ENCODE assay signal across 3 worm cellular contexts in the genomic region with DNA sequence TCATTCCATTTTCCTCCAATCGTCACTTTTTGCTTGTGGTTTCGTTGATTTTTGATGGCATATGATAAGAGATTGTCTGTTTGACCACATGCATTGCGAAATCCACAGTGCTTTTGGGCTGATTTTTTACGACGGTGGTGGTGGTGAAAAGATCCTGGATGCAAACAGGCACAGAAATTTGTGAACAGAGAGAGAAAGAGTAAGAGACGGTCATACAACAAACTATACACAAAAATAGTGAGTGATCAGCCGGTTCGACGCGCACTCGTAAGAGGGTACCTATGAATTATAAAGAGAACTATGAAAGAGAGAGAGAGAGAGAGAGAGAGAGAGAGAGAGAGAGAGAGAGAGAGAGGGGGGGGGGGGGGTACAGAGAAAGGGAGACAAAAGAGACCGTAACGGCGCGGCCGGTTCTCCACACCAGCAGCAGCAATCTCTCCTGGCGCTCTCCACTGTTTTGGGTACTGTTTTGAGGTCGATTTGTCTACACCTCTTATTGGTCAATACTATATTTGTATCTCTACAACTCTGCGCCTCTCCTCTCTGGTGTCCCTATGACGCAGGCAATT.
TF ChIP-seq lines count a peak whose summit lies in the region.

No protein-coding gene starts in this region.

TF ChIP-seq in whole organism, L1 larva, 84 proteins besides CTCF, POLR2A, EP300 and RAD21 (continued from another document and continues in another):
- TF ChIP-seq nhr-47 (tag; optimal IDR thresholded peaks at IDR 0.05; lab: Kevin White, UChicago) (peak; percentile 59), snu-23 (GFP tag; optimal IDR thresholded peaks at IDR 0.05; lab: Kevin White, UChicago) (peak; percentile 76), blmp-1 (tag; optimal IDR thresholded peaks at IDR 0.05; lab: Kevin White, UChicago) (peak; percentile 50), nhr-28 (tag; optimal IDR thresholded peaks at IDR 0.05; lab: Kevin White, UChicago) (no peak), ceh-88 (GFP tag; IDR thresholded peaks at IDR 0.05; lab: Robert Waterston, UW) (no peak), hlh-4 (tag; optimal IDR thresholded peaks at IDR 0.05; lab: Kevin White, UChicago) (no peak), efl-1 (optimal IDR thresholded peaks at IDR 0.05; lab: Kevin White, UChicago) (peak; percentile 42 to 43), efl-1 (GFP tag; optimal IDR thresholded peaks at IDR 0.05 in 1 of 2; lab: Kevin White, UChicago) (peak in 1 of 2 experiments; percentile 91), tbx-2 (tag; optimal IDR thresholded peaks at IDR 0.05; lab: Kevin White, UChicago) (peak; percentile 73), pqm-1 (tag; optimal IDR thresholded peaks at IDR 0.05; lab: Kevin White, UChicago) (peak; percentile 20), ztf-4 (tag; optimal IDR thresholded peaks at IDR 0.05; lab: Kevin White, UChicago) (peak; percentile 33), rnt-1 (tag; optimal IDR thresholded peaks at IDR 0.05; lab: Kevin White, UChicago) (peak; percentile 2), nhr-90 (tag; optimal IDR thresholded peaks at IDR 0.05; lab: Kevin White, UChicago; ENCODE audit: poor library complexity) (peak; percentile 77), lin-13 (GFP tag; optimal IDR thresholded peaks at IDR 0.05; lab: Kevin White, UChicago) (peak; percentile 14), lin-35 (GFP tag; optimal IDR thresholded peaks at IDR 0.05; lab: Kevin White, UChicago) (peak; percentile 51 to 52), zip-4 (GFP tag; optimal IDR thresholded peaks at IDR 0.05; lab: Kevin White, UChicago) (peak; percentile 41), egl-27 (tag; optimal IDR thresholded peaks at IDR 0.05; lab: Kevin White, UChicago) (peak in 1 of 2 experiments; percentile 42), irx-1 (tag; optimal IDR thresholded peaks at IDR 0.05; lab: Kevin White, UChicago) (peak; percentile 1), nhr-77 (tag; optimal IDR thresholded peaks at IDR 0.05; lab: Kevin White, UChicago) (peak; percentile 66), C04F5.9 (tag; optimal IDR thresholded peaks at IDR 0.05; lab: Kevin White, UChicago) (no peak), nhr-85 (tag; lab: Kevin White, UChicago) (peak; percentile 100), F16B12.6 (tag; optimal IDR thresholded peaks at IDR 0.05; lab: Kevin White, UChicago) (no peak), swsn-7 (tag; optimal IDR thresholded peaks at IDR 0.05; lab: Kevin White, UChicago) (peak; percentile 59), hpl-2 (GFP tag; optimal IDR thresholded peaks at IDR 0.05; lab: Kevin White, UChicago) (peak; percentile 18), dsc-1 (tag; optimal IDR thresholded peaks at IDR 0.05; lab: Kevin White, UChicago) (no peak), ceh-8 (GFP tag; optimal IDR thresholded peaks at IDR 0.05; lab: Kevin White, UChicago) (peak; percentile 60), alr-1 (tag; optimal IDR thresholded peaks at IDR 0.05; lab: Kevin White, UChicago; ENCODE audit: borderline replicate concordance) (no peak), lin-39 (tag; optimal IDR thresholded peaks at IDR 0.05; lab: Kevin White, UChicago) (no peak), zag-1 (tag; optimal IDR thresholded peaks at IDR 0.05; lab: Kevin White, UChicago) (no peak), nhr-71 (tag; optimal IDR thresholded peaks at IDR 0.05; lab: Kevin White, UChicago) (peak; percentile 83), efl-3 (GFP tag; optimal IDR thresholded peaks at IDR 0.05; lab: Kevin White, UChicago) (no peak), ceh-82 (tag; optimal IDR thresholded peaks at IDR 0.05; lab: Kevin White, UChicago) (no peak), unc-130 (tag; optimal IDR thresholded peaks at IDR 0.05; lab: Kevin White, UChicago) (no peak), lin-14 (GFP tag; optimal IDR thresholded peaks at IDR 0.05; lab: Kevin White, UChicago) (peak; percentile 88), vab-15 (tag; optimal IDR thresholded peaks at IDR 0.05; lab: Kevin White, UChicago) (peak; percentile 4), ceh-63 (GFP tag; optimal IDR thresholded peaks at IDR 0.05; lab: Kevin White, UChicago) (no peak), jun-1 (tag; optimal IDR thresholded peaks at IDR 0.05; lab: Kevin White, UChicago) (peak; percentile 26), nhr-84 (tag; optimal IDR thresholded peaks at IDR 0.05; lab: Kevin White, UChicago) (no peak), mab-9 (GFP tag; IDR thresholded peaks at IDR 0.05; lab: Robert Waterston, UW) (no peak), xbp-1 (tag; optimal IDR thresholded peaks at IDR 0.05; lab: Kevin White, UChicago) (peak; percentile 40), nhr-20 (tag; optimal IDR thresholded peaks at IDR 0.05; lab: Kevin White, UChicago) (peak; percentile 86), elt-2 (tag; optimal IDR thresholded peaks at IDR 0.05; lab: Kevin White, UChicago) (peak; percentile 87)

TF ChIP-seq in whole organism, L3 larva, 47 proteins besides CTCF, POLR2A, EP300 and RAD21 (continued from another document):
- no peak for TF ChIP-seq nhr-77 (tag; optimal IDR thresholded peaks at IDR 0.05; lab: Kevin White, UChicago)
- peak; percentile 79 for TF ChIP-seq nhr-25 (tag; optimal IDR thresholded peaks at IDR 0.05; lab: Kevin White, UChicago)
- TF ChIP-seq aly-2 (tag; optimal IDR thresholded peaks at IDR 0.05; lab: Kevin White, UChicago) = no peak

TF ChIP-seq in whole organism, young adult, 124 proteins besides CTCF, POLR2A, EP300 and RAD21 (continued from another document):
- TF ChIP-seq F57C9.4 (tag; optimal IDR thresholded peaks at IDR 0.05; lab: Kevin White, UChicago) = no peak
- TF ChIP-seq nhr-80 (tag; optimal IDR thresholded peaks at IDR 0.05; lab: Kevin White, UChicago) = peak; percentile 84
- peak; percentile 46 for TF ChIP-seq gei-17 (GFP tag; optimal IDR thresholded peaks at IDR 0.05; lab: Kevin White, UChicago)
- TF ChIP-seq lin-26 (GFP tag; IDR thresholded peaks at IDR 0.05; lab: Robert Waterston, UW) = no peak
- TF ChIP-seq ceh-91 (GFP tag; IDR thresholded peaks at IDR 0.05; lab: Robert Waterston, UW) = no peak
- TF ChIP-seq lir-1 (GFP tag; conservative IDR thresholded peaks at IDR 0.05; lab: Robert Waterston, UW) = no peak
- no peak for TF ChIP-seq madf-10 (tag; optimal IDR thresholded peaks at IDR 0.05; lab: Kevin White, UChicago)
- no peak for TF ChIP-seq ceh-40 (GFP tag; IDR thresholded peaks at IDR 0.05; lab: Robert Waterston, UW)
- TF ChIP-seq hlh-12 (tag; optimal IDR thresholded peaks at IDR 0.05; lab: Kevin White, UChicago) = no peak
- TF ChIP-seq unc-130 (GFP tag; optimal IDR thresholded peaks at IDR 0.05; lab: Kevin White, UChicago) = no peak
- TF ChIP-seq ceh-79 (tag; optimal IDR thresholded peaks at IDR 0.05; lab: Kevin White, UChicago) = no peak
- TF ChIP-seq B0261.1 (tag; optimal IDR thresholded peaks at IDR 0.05; lab: Kevin White, UChicago) = no peak
- TF ChIP-seq lin-54 (GFP tag; optimal IDR thresholded peaks at IDR 0.05; lab: Kevin White, UChicago) = peak; percentile 31
- peak; percentile 55 for TF ChIP-seq lin-40 (tag; optimal IDR thresholded peaks at IDR 0.05; lab: Kevin White, UChicago)
- TF ChIP-seq nhr-179 (tag; optimal IDR thresholded peaks at IDR 0.05; lab: Kevin White, UChicago) = no peak
- TF ChIP-seq K11D2.4 (GFP tag; IDR thresholded peaks at IDR 0.05; lab: Robert Waterston, UW) = 0 out of 2 replicates have a peak, but pooled peaks have one; percentile 16
- peak; percentile 79 for TF ChIP-seq ztf-26 (tag; optimal IDR thresholded peaks at IDR 0.05; lab: Kevin White, UChicago)
- TF ChIP-seq ztf-28 (GFP tag; IDR thresholded peaks at IDR 0.05; lab: Robert Waterston, UW) = no peak
- peak; percentile 76 for TF ChIP-seq dox-1 (GFP tag; IDR thresholded peaks at IDR 0.05; lab: Robert Waterston, UW)
- TF ChIP-seq snpc-1.3 (tag; optimal IDR thresholded peaks at IDR 0.05; lab: Kevin White, UChicago; ENCODE audit: insufficient read depth) = no peak
- TF ChIP-seq bed-2 (GFP tag; IDR thresholded peaks at IDR 0.05; lab: Robert Waterston, UW) = no peak
- TF ChIP-seq nfya-1 (tag; optimal IDR thresholded peaks at IDR 0.05; lab: Kevin White, UChicago; ENCODE audit: borderline replicate concordance, insufficient read depth) = no peak
- no peak for TF ChIP-seq F22D6.2 (tag; optimal IDR thresholded peaks at IDR 0.05; lab: Kevin White, UChicago)
- TF ChIP-seq F49E8.2 (tag; optimal IDR thresholded peaks at IDR 0.05; lab: Kevin White, UChicago; ENCODE audit: insufficient read depth) = no peak
- no peak for TF ChIP-seq tbx-9 (tag; optimal IDR thresholded peaks at IDR 0.05; lab: Kevin White, UChicago; ENCODE audit: borderline replicate concordance)
- TF ChIP-seq dpl-1 (GFP tag; optimal IDR thresholded peaks at IDR 0.05; lab: Kevin White, UChicago) = no peak
- no peak for TF ChIP-seq ccch-3 (GFP tag; optimal IDR thresholded peaks at IDR 0.05; lab: Kevin White, UChicago)
- no peak for TF ChIP-seq F10E7.11 (tag; optimal IDR thresholded peaks at IDR 0.05; lab: Kevin White, UChicago)
- no peak for TF ChIP-seq hrde-1 (tag; optimal IDR thresholded peaks at IDR 0.05; lab: Kevin White, UChicago; ENCODE audit: borderline replicate concordance)
- peak; percentile 98 for TF ChIP-seq zfh-2 (GFP tag; conservative IDR thresholded peaks at IDR 0.05; lab: Robert Waterston, UW)
- TF ChIP-seq ceh-27 (GFP tag; optimal IDR thresholded peaks at IDR 0.05; lab: Kevin White, UChicago) = peak; percentile 62
- no peak for TF ChIP-seq lsy-27 (tag; optimal IDR thresholded peaks at IDR 0.05; lab: Kevin White, UChicago; ENCODE audit: borderline replicate concordance, insufficient read depth)
- TF ChIP-seq T26A5.8 (tag; optimal IDR thresholded peaks at IDR 0.05; lab: Kevin White, UChicago) = no peak
- peak in 1 of 2 experiments; percentile 22 for TF ChIP-seq let-607 (tag; optimal IDR thresholded peaks at IDR 0.05; lab: Kevin White, UChicago)
- TF ChIP-seq Y95B8A.8 (GFP tag; IDR thresholded peaks at IDR 0.05; lab: Robert Waterston, UW) = no peak
- TF ChIP-seq madf-8 (GFP tag; conservative IDR thresholded peaks at IDR 0.05; lab: Robert Waterston, UW) = no peak
- TF ChIP-seq Y53F4B.3 (GFP tag; IDR thresholded peaks at IDR 0.05; lab: Robert Waterston, UW) = no peak
- no peak for TF ChIP-seq him-1 (tag; optimal IDR thresholded peaks at IDR 0.05; lab: Kevin White, UChicago)
- no peak for TF ChIP-seq hlh-26 (GFP tag; conservative IDR thresholded peaks at IDR 0.05; lab: Robert Waterston, UW)
- no peak for TF ChIP-seq pha-4 (tag; optimal IDR thresholded peaks at IDR 0.05; lab: Kevin White, UChicago)
- TF ChIP-seq madf-3 (GFP tag; IDR thresholded peaks at IDR 0.05; lab: Robert Waterston, UW) = no peak
- peak; percentile 54 for TF ChIP-seq chd-7 (tag; optimal IDR thresholded peaks at IDR 0.05; lab: Kevin White, UChicago)
- peak; percentile 67 for TF ChIP-seq mcd-1 (GFP tag; IDR thresholded peaks at IDR 0.05; lab: Robert Waterston, UW)
- no peak for TF ChIP-seq cebp-2 (GFP tag; IDR thresholded peaks at IDR 0.05; lab: Robert Waterston, UW)
- TF ChIP-seq K12H6.12 (tag; optimal IDR thresholded peaks at IDR 0.05; lab: Kevin White, UChicago) = no peak
- no peak for TF ChIP-seq egl-44 (GFP tag; IDR thresholded peaks at IDR 0.05; lab: Robert Waterston, UW)
- no peak for TF ChIP-seq ets-4 (GFP tag; optimal IDR thresholded peaks at IDR 0.05; lab: Kevin White, UChicago)
- TF ChIP-seq aptf-2 (GFP tag; conservative IDR thresholded peaks at IDR 0.05; lab: Robert Waterston, UW) = no peak
- no peak for TF ChIP-seq B0035.1 (tag; optimal IDR thresholded peaks at IDR 0.05; lab: Kevin White, UChicago)
